Worm (Caenorhabditis elegans): ENCODE measurements around the gene ztf-14.

DNA sequence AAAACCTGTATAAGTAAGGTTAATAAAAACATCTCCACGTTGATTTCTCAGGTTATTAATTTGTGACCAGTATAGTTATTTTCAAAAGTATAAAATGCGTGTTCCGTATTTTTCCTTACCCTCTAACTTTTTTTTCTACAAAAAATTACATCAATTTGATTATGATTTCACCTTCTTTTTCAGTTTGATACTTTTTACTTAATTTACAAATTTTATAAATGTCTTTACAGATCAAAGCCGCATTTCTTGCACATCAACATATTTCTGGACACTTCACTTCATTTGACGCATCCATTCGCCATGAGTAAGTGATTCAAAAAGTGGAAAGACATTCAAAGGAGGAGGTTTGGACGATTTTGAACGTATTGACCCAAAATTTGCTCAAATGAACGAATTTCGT lies 35.5 kb upstream of the ztf-14 start, which contains the start of gene Y66C5A.2:
- TF ChIP-seq ceh-27 (GFP tag; optimal IDR thresholded peaks at IDR 0.05) (no peak), xnd-1 (tag; optimal IDR thresholded peaks at IDR 0.05) (no peak), bed-2 (GFP tag; IDR thresholded peaks at IDR 0.05) (no peak), egrh-3 (GFP tag; IDR thresholded peaks at IDR 0.05) (no peak), mes-4 (tag; optimal IDR thresholded peaks at IDR 0.05) (no peak), ama-1 (optimal IDR thresholded peaks at IDR 0.05) (no peak), ama-1 (GFP tag; optimal IDR thresholded peaks at IDR 0.05) (no peak), him-1 (tag; optimal IDR thresholded peaks at IDR 0.05) (no peak), egl-44 (GFP tag; IDR thresholded peaks at IDR 0.05) (no peak), mel-28 (tag; optimal IDR thresholded peaks at IDR 0.05; ENCODE audit: borderline replicate concordance) (no peak)
